Fruit fly (Drosophila melanogaster) Kc167 (cell line): ENCODE measurements around the gene CG6621.

Experiments
- Myc ChIP-seq: fragments of >200 bp; optimal IDR thresholded peaks from 2 replicates; lab custom pipeline; 2017; ENCODE audit warnings: missing external identifiers
- Sin3A ChIP-seq: fragments of >200 bp; optimal IDR thresholded peaks from 2 replicates; lab custom pipeline; 2018; ENCODE audit warnings: missing external identifiers
- h ChIP-seq: fragments of >200 bp; optimal IDR thresholded peaks from 3 replicates; lab custom pipeline; 2018; ENCODE audit warnings: missing external identifiers
- psq ChIP-seq: fragments of >200 bp; optimal IDR thresholded peaks from 2 replicates; lab custom pipeline; 2017; ENCODE audit warnings: missing external identifiers
- ttk ChIP-seq: sonication (Bioruptor generic); optimal IDR thresholded peaks from 2 replicates; lab custom pipeline; 2017; ENCODE audit warnings: missing external identifiers

- TF ChIP-seq Sin3A (lab: Kevin White, UChicago) = no peak
- no peak for TF ChIP-seq Myc (lab: Kevin White, UChicago)
- TF ChIP-seq ttk (lab: Kevin White, UChicago) = no peak
- no peak for TF ChIP-seq h
- TF ChIP-seq psq = no peak
Observed at dm6 chr3R:10889520-10889887, 3.8 kb downstream of the CG6621 start, which contains the start of gene Ak3.
